Worm (Caenorhabditis elegans) whole organism, midembryonic: ENCODE data around the gene C17C3.15.

Source experiments
- T22C8.4 ChIP-seq: fragments of 200-800 bp; sonication (Bioruptor generic); IDR thresholded peaks from 2 replicates; pipeline ENCODE4 v1.3.6; 2022; ENCODE audit warnings: missing genetic modification characterization, missing compliant biosample characterization
- cog-1 ChIP-seq: sonication (generic microtip); optimal IDR thresholded peaks from 2 replicates; lab custom pipeline; 2016; ENCODE audit warnings: missing genetic modification characterization, missing compliant biosample characterization
- flt-1 ChIP-seq: fragments of 200-800 bp; sonication (Bioruptor generic); IDR thresholded peaks from 2 replicates; pipeline ENCODE4 v1.3.6; 2022; ENCODE audit warnings: missing genetic modification characterization, missing compliant biosample characterization
- klf-2 ChIP-seq: fragments of 200-800 bp; sonication (Bioruptor generic); conservative IDR thresholded peaks from 2 replicates; pipeline ENCODE4 v1.3.6; 2022; ENCODE audit warnings: missing genetic modification reagents, missing genetic modification characterization, missing compliant biosample characterization
- med-1 ChIP-seq: sonication (generic microtip); optimal IDR thresholded peaks from 2 replicates; lab custom pipeline; 2017; ENCODE audit warnings: missing genetic modification characterization, mild to moderate bottlenecking, missing compliant biosample characterization, antibody characterized with exemption, missing genetic modification reagents; ENCODE audit not compliant: insufficient read depth
- ref-1 ChIP-seq: fragments of 200-800 bp; sonication (Bioruptor generic); conservative IDR thresholded peaks from 2 replicates; pipeline ENCODE4 v1.3.6; 2022; ENCODE audit warnings: missing genetic modification reagents, missing genetic modification characterization, missing compliant biosample characterization
- tab-1 ChIP-seq: fragments of 200-800 bp; sonication (Bioruptor generic); IDR thresholded peaks from 2 replicates; pipeline ENCODE4 v1.3.6; 2022; ENCODE audit warnings: missing genetic modification characterization, missing compliant biosample characterization
- ztf-23 ChIP-seq: fragments of 200-800 bp; sonication (Bioruptor generic); IDR thresholded peaks from 2 replicates; pipeline ENCODE4 v1.3.6; 2022; ENCODE audit warnings: missing genetic modification reagents, missing genetic modification characterization, missing compliant biosample characterization
- ztf-29 ChIP-seq: fragments of 200-800 bp; sonication (Bioruptor generic); IDR thresholded peaks from 2 replicates; pipeline ENCODE4 v1.3.6; 2022; ENCODE audit warnings: missing genetic modification reagents, missing genetic modification characterization, missing compliant biosample characterization

C17C3.15 gene

ce11 chrII:5593377-5593932 is 23.0 kb downstream of the C17C3.15 start, which contains the start of gene cdc-14:
TSS of gene cdc-14 (minus strand) at chrII:5593427.
- TF ChIP-seq ztf-29 (GFP tag; lab: Robert Waterston, UW) = no peak
- no peak for TF ChIP-seq med-1 (GFP tag; lab: Kevin White, UChicago)
- no peak for TF ChIP-seq klf-2 (GFP tag; lab: Robert Waterston, UW)
- no peak for TF ChIP-seq tab-1
- TF ChIP-seq cog-1 (tag; lab: Kevin White, UChicago) = peak; percentile 60
- no peak for TF ChIP-seq flt-1 (GFP tag; lab: Robert Waterston, UW)
- 0 out of 2 replicates have a peak, but pooled peaks have one; percentile 10 for TF ChIP-seq ztf-23 (GFP tag; lab: Robert Waterston, UW)
- no peak for TF ChIP-seq ref-1

ce11 chrII:5594210-5594764 is 23.8 kb downstream of the C17C3.15 start, which contains the start of gene ttc-4:
TSS of gene ttc-4 (plus strand) at chrII:5594714.
- TF ChIP-seq T22C8.4 (GFP tag; lab: Robert Waterston, UW) (no peak), flt-1 (GFP tag; lab: Robert Waterston, UW) (no peak), ref-1 (no peak), klf-2 (GFP tag; lab: Robert Waterston, UW) (0 out of 2 replicates have a peak, but pooled peaks have one; percentile 44), tab-1 (no peak), ztf-29 (GFP tag; lab: Robert Waterston, UW) (no peak), med-1 (GFP tag; lab: Kevin White, UChicago) (no peak), ztf-23 (GFP tag; lab: Robert Waterston, UW) (no peak), cog-1 (tag; lab: Kevin White, UChicago) (peak; percentile 56)

ce11 chrII:5596247-5596646 is 25.8 kb downstream of the C17C3.15 start, which contains the start of gene C17G10.1:
TSS of gene C17G10.1 (plus strand) at chrII:5596547.
- TF ChIP-seq ref-1 = no peak
- TF ChIP-seq ztf-23 (GFP tag; lab: Robert Waterston, UW) = no peak
- no peak for TF ChIP-seq flt-1 (GFP tag; lab: Robert Waterston, UW)
- TF ChIP-seq T22C8.4 (GFP tag; lab: Robert Waterston, UW) = no peak

ce11 chrII:5599326-5600044 is 29.0 kb downstream of the C17C3.15 start, which contains the start of gene C17G10.10:
TSS of gene C17G10.10 (minus strand) at chrII:5599376.
- no peak for TF ChIP-seq flt-1 (GFP tag; lab: Robert Waterston, UW)
- no peak for TF ChIP-seq ref-1
- TF ChIP-seq ztf-23 (GFP tag; lab: Robert Waterston, UW) = no peak
- TF ChIP-seq med-1 (GFP tag; lab: Kevin White, UChicago) = no peak
- TF ChIP-seq tab-1 = no peak
- TF ChIP-seq cog-1 (tag; lab: Kevin White, UChicago) = no peak
- no peak for TF ChIP-seq ztf-29 (GFP tag; lab: Robert Waterston, UW)
- no peak for TF ChIP-seq T22C8.4 (GFP tag; lab: Robert Waterston, UW)
- no peak for TF ChIP-seq klf-2 (GFP tag; lab: Robert Waterston, UW)

DNA sequence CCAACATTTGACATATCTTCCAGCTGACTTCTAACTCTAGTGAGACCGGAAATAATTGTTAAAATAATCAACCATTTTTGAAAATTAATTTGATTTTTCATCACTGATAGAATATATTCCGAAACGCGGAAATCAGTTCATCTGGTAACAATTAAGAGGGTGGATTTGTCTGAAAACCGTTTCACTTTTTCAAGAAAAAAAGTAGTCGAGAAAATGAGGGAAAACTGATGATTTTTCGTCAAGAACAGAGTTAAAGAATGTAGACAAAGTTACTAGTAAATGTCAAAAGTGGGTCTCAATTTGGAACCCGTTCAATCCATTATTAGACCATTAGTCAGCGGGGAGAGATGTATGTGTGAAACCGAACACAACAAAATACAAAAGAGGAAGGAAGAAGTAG is 32.7 kb downstream of the C17C3.15 start, which contains the start of gene C17G10.6:
TSS of gene C17G10.6 (minus strand) at position 101 of the 400 bp plus-strand sequence.
- TF ChIP-seq ref-1 (no peak), ztf-23 (GFP tag; lab: Robert Waterston, UW) (no peak), flt-1 (GFP tag; lab: Robert Waterston, UW) (no peak), med-1 (GFP tag; lab: Kevin White, UChicago) (no peak), cog-1 (tag; lab: Kevin White, UChicago) (no peak)

DNA sequence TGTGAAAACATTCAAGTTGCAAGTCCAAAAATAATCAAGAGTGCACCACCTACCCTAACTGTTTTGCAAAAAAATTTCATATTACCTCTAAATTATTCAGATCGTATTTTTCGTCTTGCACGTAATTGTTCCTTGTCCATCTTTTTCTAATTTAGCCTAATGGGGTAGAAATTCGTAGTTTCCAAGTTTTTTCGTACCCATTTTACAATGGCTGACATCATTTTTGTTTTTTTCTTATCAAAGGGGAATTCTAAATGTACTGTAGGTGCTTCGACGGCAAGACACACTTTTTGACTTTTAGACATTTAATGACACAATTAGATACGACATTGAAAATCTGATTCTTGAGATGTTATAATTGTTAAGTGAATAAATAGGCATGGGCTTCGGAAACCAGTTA is 34.0 kb downstream of the C17C3.15 start:
- no peak for TF ChIP-seq ref-1
- no peak for TF ChIP-seq klf-2 (GFP tag; lab: Robert Waterston, UW)
- no peak for TF ChIP-seq ztf-23 (GFP tag; lab: Robert Waterston, UW)
- no peak for TF ChIP-seq med-1 (GFP tag; lab: Kevin White, UChicago)
- no peak for TF ChIP-seq T22C8.4 (GFP tag; lab: Robert Waterston, UW)
- no peak for TF ChIP-seq flt-1 (GFP tag; lab: Robert Waterston, UW)
- TF ChIP-seq cog-1 (tag; lab: Kevin White, UChicago) = no peak
- TF ChIP-seq ztf-29 (GFP tag; lab: Robert Waterston, UW) = no peak
- no peak for TF ChIP-seq tab-1

DNA sequence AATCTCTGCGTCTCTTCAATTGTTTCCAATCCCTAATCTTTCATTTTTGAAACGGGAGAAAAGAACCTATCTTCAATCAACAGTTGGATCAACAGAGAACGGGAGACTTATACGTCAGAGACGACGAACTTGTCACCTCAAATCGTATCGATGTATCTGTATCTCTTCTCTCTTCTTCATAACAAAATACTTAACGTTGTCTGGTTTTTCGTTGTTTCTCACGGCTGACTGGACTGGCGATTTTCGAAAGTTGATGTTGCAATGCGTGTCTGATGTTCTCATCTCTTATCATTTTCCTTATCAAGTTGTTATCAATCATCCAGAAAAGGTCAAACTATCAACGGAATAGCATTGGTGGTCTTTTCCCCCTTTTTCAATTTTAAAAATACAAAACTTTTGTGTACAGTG is 35.1 kb downstream of the C17C3.15 start:
- TF ChIP-seq ztf-29 (GFP tag; lab: Robert Waterston, UW) (no peak), flt-1 (GFP tag; lab: Robert Waterston, UW) (no peak), tab-1 (no peak), med-1 (GFP tag; lab: Kevin White, UChicago) (no peak), ref-1 (no peak), cog-1 (tag; lab: Kevin White, UChicago) (no peak), T22C8.4 (GFP tag; lab: Robert Waterston, UW) (no peak), ztf-23 (GFP tag; lab: Robert Waterston, UW) (no peak), klf-2 (GFP tag; lab: Robert Waterston, UW) (no peak)

DNA sequence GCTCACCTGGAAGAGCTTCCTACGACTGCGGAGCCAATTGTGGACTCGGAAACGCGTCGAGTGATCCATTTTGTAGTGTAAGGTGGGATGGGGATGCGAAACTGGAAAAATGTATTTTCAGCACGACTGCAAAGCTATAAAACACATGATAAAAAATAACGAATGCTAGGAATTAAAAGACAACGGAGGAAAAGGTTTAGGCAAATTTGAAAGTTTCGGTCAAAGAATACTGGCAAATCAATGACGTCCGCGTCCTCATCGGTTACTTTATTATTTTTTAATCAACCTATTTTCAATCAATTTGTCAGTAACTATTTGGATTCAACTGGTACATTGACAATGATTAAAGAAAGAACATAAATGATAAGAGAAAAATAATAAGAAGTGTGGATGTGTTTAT is 37.3 kb downstream of the C17C3.15 start, which contains the start of gene C17G10.7:
TSS of gene C17G10.7 (minus strand) at position 101 of the 400 bp plus-strand sequence.
- no peak for TF ChIP-seq med-1 (GFP tag; lab: Kevin White, UChicago)

ce11 chrII:5619298-5619697 is 48.8 kb downstream of the C17C3.15 start, which contains the start of gene dhs-6:
TSS of gene dhs-6 (minus strand) at chrII:5619319.
- TF ChIP-seq ztf-29 (GFP tag; lab: Robert Waterston, UW) = no peak
- TF ChIP-seq tab-1 = no peak
- no peak for TF ChIP-seq flt-1 (GFP tag; lab: Robert Waterston, UW)
- TF ChIP-seq med-1 (GFP tag; lab: Kevin White, UChicago) = no peak
- TF ChIP-seq T22C8.4 (GFP tag; lab: Robert Waterston, UW) = no peak
- TF ChIP-seq ref-1 = no peak
- no peak for TF ChIP-seq cog-1 (tag; lab: Kevin White, UChicago)
- TF ChIP-seq klf-2 (GFP tag; lab: Robert Waterston, UW) = no peak
- TF ChIP-seq ztf-23 (GFP tag; lab: Robert Waterston, UW) = no peak
